Worm (Caenorhabditis elegans) whole organism, L2 larva: ENCODE measurements around the gene sma-10.

Experiments used
- ZK546.5 ChIP-seq: sonication (generic microtip); optimal IDR thresholded peaks from 2 replicates; lab custom pipeline; 2017; ENCODE audit warnings: missing biosample characterization, missing genetic modification characterization
- ama-1 ChIP-seq: fragments of 150-350 bp; optimal IDR thresholded peaks from 2 replicates; lab custom pipeline; 2018; ENCODE audit warnings: inconsistent platforms
- ceh-82 ChIP-seq: fragments of 150-350 bp; optimal IDR thresholded peaks from 2 replicates; lab custom pipeline; 2014; ENCODE audit warnings: missing biosample characterization, missing genetic modification characterization
- dmd-4 ChIP-seq: sonication (generic microtip); optimal IDR thresholded peaks from 2 replicates; lab custom pipeline; 2017; ENCODE audit warnings: missing biosample characterization, missing genetic modification characterization
- egl-27 ChIP-seq: sonication (generic microtip); optimal IDR thresholded peaks from 3 replicates; lab custom pipeline; 2017; ENCODE audit warnings: missing biosample characterization, missing genetic modification reagents, missing genetic modification characterization
- fos-1 ChIP-seq: fragments of 150-350 bp; optimal IDR thresholded peaks from 2 replicates; lab custom pipeline; 2014; ENCODE audit warnings: missing biosample characterization, missing genetic modification characterization
- lin-11 ChIP-seq: fragments of 150-350 bp; sonication (generic microtip); optimal IDR thresholded peaks from 2 replicates; lab custom pipeline; 2014; ENCODE audit warnings: missing biosample characterization, missing genetic modification characterization, inconsistent platforms, mixed read lengths
- mbf-1 ChIP-seq: sonication (generic microtip); optimal IDR thresholded peaks from 2 replicates; lab custom pipeline; 2017; ENCODE audit warnings: missing biosample characterization, missing genetic modification characterization

ce11 chrIV:237350-237749, 36.9 kb upstream of the sma-10 start, which contains the start of gene ints-13:
- TF ChIP-seq dmd-4 (no peak), ZK546.5 (tag; lab: Kevin White, UChicago) (no peak), egl-27 (tag; lab: Kevin White, UChicago) (no peak), ama-1 (lab: Kevin White, UChicago) (no peak), mbf-1 (no peak), lin-11 (no peak), fos-1 (no peak), ceh-82 (tag; lab: Kevin White, UChicago) (no peak)
